Fruit fly (Drosophila melanogaster): Measurements from ENCODE around the gene CG14050.

CG14050 gene

dm6 chrX:2329312-2329711, 3.3 kb upstream of the CG14050 start (continued):
- TF ChIP-seq CG2712 (tag; optimal IDR thresholded peaks at IDR 0.05): peak; percentile 82
- no peak for TF ChIP-seq CG30020 (tag; optimal IDR thresholded peaks at IDR 0.05)
- peak; percentile 52; the same call in 1 of the 3 replicates for TF ChIP-seq CG7357 (GFP tag; IDR thresholded peaks at IDR 0.05)
- peak; percentile 39 for TF ChIP-seq CG9727 (GFP tag; optimal IDR thresholded peaks at IDR 0.05)
- peak; percentile 62 for TF ChIP-seq cwo (GFP tag; optimal IDR thresholded peaks at IDR 0.05)
- peak; percentile 69 for TF ChIP-seq Mrtf (GFP tag; IDR thresholded peaks at IDR 0.05)
- TF ChIP-seq CG15073 (GFP tag; optimal IDR thresholded peaks at IDR 0.05): no peak
- TF ChIP-seq Ada2b (GFP tag; IDR thresholded peaks at IDR 0.05): peak; percentile 29; the same call in 1 of the 2 replicates
- TF ChIP-seq lab (GFP tag; optimal IDR thresholded peaks at IDR 0.05): peak; percentile 84
- peak; percentile 61 for TF ChIP-seq CG4820 (GFP tag; optimal IDR thresholded peaks at IDR 0.05)
- peak; percentile 56 for TF ChIP-seq CG13775 (GFP tag; optimal IDR thresholded peaks at IDR 0.05)
- peak; percentile 76 for TF ChIP-seq CG8089 (GFP tag; optimal IDR thresholded peaks at IDR 0.05)
- no peak for TF ChIP-seq gt (GFP tag; IDR thresholded peaks at IDR 0.05)
- TF ChIP-seq sqz (GFP tag; optimal IDR thresholded peaks at IDR 0.05): peak; percentile 32
- TF ChIP-seq Fer3 (tag; optimal IDR thresholded peaks at IDR 0.05): peak; percentile 27
- TF ChIP-seq gsb (GFP tag; IDR thresholded peaks at IDR 0.05): 0 out of 2 replicates have a peak, but pooled peaks have one; percentile 23
- TF ChIP-seq CG11560 (tag; IDR thresholded peaks at IDR 0.05): 0 out of 3 replicates have a peak, but pooled peaks have one; percentile 19
- peak; percentile 48 for TF ChIP-seq Meics (GFP tag; optimal IDR thresholded peaks at IDR 0.05)
- TF ChIP-seq grau (tag; optimal IDR thresholded peaks at IDR 0.05): peak; percentile 71
- peak; percentile 23 for TF ChIP-seq YL-1 (GFP tag; optimal IDR thresholded peaks at IDR 0.05)
- no peak for TF ChIP-seq pfk (GFP tag; optimal IDR thresholded peaks at IDR 0.05)
- TF ChIP-seq ara (GFP tag; IDR thresholded peaks at IDR 0.05): peak; percentile 62; the same call in 1 of the 2 replicates
- TF ChIP-seq Nf-YA (GFP tag; IDR thresholded peaks at IDR 0.05): peak; percentile 56
- TF ChIP-seq onecut (GFP tag; IDR thresholded peaks at IDR 0.05): peak; percentile 61
- no peak for TF ChIP-seq CG1832 (GFP tag; optimal IDR thresholded peaks at IDR 0.05)
- peak; percentile 71 for TF ChIP-seq esg (GFP tag; conservative IDR thresholded peaks at IDR 0.05)
- TF ChIP-seq CG14441 (GFP tag; IDR thresholded peaks at IDR 0.05): peak; percentile 71
- TF ChIP-seq Xbp1 (GFP tag; optimal IDR thresholded peaks at IDR 0.05): peak; percentile 81
- TF ChIP-seq zen2 (GFP tag; IDR thresholded peaks at IDR 0.05; ENCODE audit: partially characterized antibody): no peak
- TF ChIP-seq CG6765 (GFP tag; optimal IDR thresholded peaks at IDR 0.05): no peak
- TF ChIP-seq Scr (GFP tag; IDR thresholded peaks at IDR 0.05; ENCODE audit: partially characterized antibody): no peak
- no peak for TF ChIP-seq danr (GFP tag; IDR thresholded peaks at IDR 0.05)
- TF ChIP-seq Atf6 (GFP tag; IDR thresholded peaks at IDR 0.05): peak; percentile 63
- TF ChIP-seq unc-4 (GFP tag; IDR thresholded peaks at IDR 0.05; ENCODE audit: partially characterized antibody): no peak
- peak; percentile 65 for TF ChIP-seq CG17385 (GFP tag; optimal IDR thresholded peaks at IDR 0.05)
- no peak for TF ChIP-seq CG7963 (GFP tag; IDR thresholded peaks at IDR 0.05; ENCODE audit: partially characterized antibody)
- TF ChIP-seq MBD-R2 (GFP tag; IDR thresholded peaks at IDR 0.05): peak; percentile 29; the same call in 1 of the 2 replicates
- TF ChIP-seq HLH3B (GFP tag; IDR thresholded peaks at IDR 0.05): peak; percentile 69
- TF ChIP-seq hth (optimal IDR thresholded peaks at IDR 0.05): no peak
- TF ChIP-seq Ets65A (GFP tag): peak; percentile 95
- no peak for TF ChIP-seq CG6175 (GFP tag; IDR thresholded peaks at IDR 0.05)
- TF ChIP-seq kni (GFP tag; optimal IDR thresholded peaks at IDR 0.05): no peak
- peak; percentile 54 for TF ChIP-seq Dek (tag; optimal IDR thresholded peaks at IDR 0.05)
- peak; percentile 69; the same call in 1 of the 3 replicates for TF ChIP-seq CG11456 (GFP tag; IDR thresholded peaks at IDR 0.05)
- 0 out of 2 replicates have a peak, but pooled peaks have one; percentile 38 for TF ChIP-seq CG43689 (GFP tag; IDR thresholded peaks at IDR 0.05)
- peak; percentile 46 for TF ChIP-seq CG9437 (GFP tag; optimal IDR thresholded peaks at IDR 0.05)
- peak; percentile 90 for TF ChIP-seq row (GFP tag; IDR thresholded peaks at IDR 0.05)
- peak; percentile 34 for TF ChIP-seq sd (tag; optimal IDR thresholded peaks at IDR 0.05)
- peak; percentile 69 for TF ChIP-seq HLH54F (GFP tag; optimal IDR thresholded peaks at IDR 0.05)
- peak; percentile 64; the same call in 2 of the 3 replicates for TF ChIP-seq croc (GFP tag; conservative IDR thresholded peaks at IDR 0.05)
